Fruit fly (Drosophila melanogaster) whole organism, pupa: ENCODE results near the gene srw.

Experiments used
- CG10348 ChIP-seq: fragments of 200-800 bp; sonication (Bioruptor generic); IDR thresholded peaks from 2 replicates; pipeline ENCODE4 v1.3.6; 2022; ENCODE audit warnings: missing biosample characterization, missing genetic modification characterization
- CG12605 ChIP-seq: fragments of 200-800 bp; sonication (Bioruptor generic); IDR thresholded peaks from 2 replicates; pipeline ENCODE4 v1.3.6; 2022; ENCODE audit warnings: missing biosample characterization, missing genetic modification characterization
- CG13204 ChIP-seq: fragments of 200-800 bp; sonication (Bioruptor generic); optimal IDR thresholded peaks from 2 replicates; lab custom pipeline; 2018; ENCODE audit warnings: missing biosample characterization, mild to moderate bottlenecking, missing genetic modification characterization, moderate library complexity
- CG14655 ChIP-seq: fragments of 200-800 bp; sonication (Bioruptor generic); optimal IDR thresholded peaks from 3 replicates; lab custom pipeline; 2017; ENCODE audit warnings: mild to moderate bottlenecking, missing biosample characterization, missing genetic modification reagents, missing genetic modification characterization
- CG15710 ChIP-seq: fragments of 200-800 bp; sonication (Bioruptor generic); optimal IDR thresholded peaks from 2 replicates; lab custom pipeline; 2018; ENCODE audit warnings: missing biosample characterization, mild to moderate bottlenecking, missing genetic modification characterization, moderate library complexity
- CG17806 ChIP-seq: fragments of 200-800 bp; sonication (Bioruptor generic); optimal IDR thresholded peaks from 2 replicates; lab custom pipeline; 2018; ENCODE audit warnings: missing biosample characterization, mild to moderate bottlenecking, missing genetic modification characterization, moderate library complexity
- CG32121 ChIP-seq: fragments of 200-800 bp; sonication (Bioruptor generic); IDR thresholded peaks from 2 replicates; pipeline ENCODE4 v1.3.6; 2022; ENCODE audit warnings: missing biosample characterization, missing genetic modification characterization
- CG34367 ChIP-seq: fragments of 200-800 bp; sonication (Bioruptor generic); optimal IDR thresholded peaks from 2 replicates; lab custom pipeline; 2018; ENCODE audit warnings: missing biosample characterization, mild to moderate bottlenecking, missing genetic modification characterization
- CG4496 ChIP-seq: fragments of 200-800 bp; sonication (Bioruptor generic); IDR thresholded peaks from 3 replicates; pipeline ENCODE4 v1.3.6; 2022; ENCODE audit warnings: missing biosample characterization, missing genetic modification characterization
- CG8159 ChIP-seq: fragments of 200-800 bp; sonication (Bioruptor generic); optimal IDR thresholded peaks from 3 replicates; lab custom pipeline; 2018; ENCODE audit warnings: missing biosample characterization, mild to moderate bottlenecking, missing genetic modification characterization, moderate library complexity
- CG8301 ChIP-seq: fragments of 200-800 bp; sonication (Bioruptor generic); optimal IDR thresholded peaks from 2 replicates; lab custom pipeline; 2018; ENCODE audit warnings: missing biosample characterization, mild to moderate bottlenecking, missing genetic modification characterization
- CG9948 ChIP-seq: fragments of 200-800 bp; sonication (Bioruptor generic); optimal IDR thresholded peaks from 2 replicates; lab custom pipeline; 2018; ENCODE audit warnings: missing biosample characterization, mild to moderate bottlenecking, missing genetic modification characterization, moderate library complexity
- D1 ChIP-seq: fragments of 200-800 bp; sonication (Bioruptor generic); optimal IDR thresholded peaks from 2 replicates; lab custom pipeline; 2018; ENCODE audit warnings: missing biosample characterization, mild to moderate bottlenecking, missing genetic modification characterization, moderate library complexity
- EcR ChIP-seq: fragments of 200-800 bp; sonication (Bioruptor generic); optimal IDR thresholded peaks from 3 replicates; lab custom pipeline; 2019; ENCODE audit warnings: missing biosample characterization, missing genetic modification characterization, mild to moderate bottlenecking, moderate library complexity, missing genetic modification reagents
- Ets98B ChIP-seq: fragments of 200-800 bp; sonication (Bioruptor generic); IDR thresholded peaks from 2 replicates; pipeline ENCODE4 v1.3.6; 2022; ENCODE audit warnings: missing biosample characterization, missing genetic modification characterization
- Pif1A ChIP-seq: fragments of 200-800 bp; sonication (Bioruptor generic); optimal IDR thresholded peaks from 3 replicates; lab custom pipeline; 2016; ENCODE audit warnings: missing biosample characterization, missing genetic modification characterization
- Pif1B ChIP-seq: fragments of 200-800 bp; sonication (Bioruptor generic); optimal IDR thresholded peaks from 3 replicates; lab custom pipeline; 2016; ENCODE audit warnings: missing biosample characterization, missing genetic modification characterization
- Snoo ChIP-seq: fragments of 200-800 bp; sonication (Bioruptor generic); optimal IDR thresholded peaks from 3 replicates; lab custom pipeline; 2017; ENCODE audit warnings: missing biosample characterization, mild to moderate bottlenecking, missing genetic modification characterization, inconsistent platforms
- fd96Ca ChIP-seq: fragments of 200-800 bp; sonication (Bioruptor generic); IDR thresholded peaks from 3 replicates; pipeline ENCODE4 v1.3.6; 2022; ENCODE audit warnings: missing biosample characterization, missing genetic modification characterization
- gl ChIP-seq: fragments of 200-800 bp; sonication (Bioruptor generic); optimal IDR thresholded peaks from 2 replicates; lab custom pipeline; 2018; ENCODE audit warnings: missing biosample characterization, mild to moderate bottlenecking, missing genetic modification characterization
- rn ChIP-seq: fragments of 200-800 bp; sonication (Bioruptor generic); IDR thresholded peaks from 2 replicates; pipeline ENCODE4 v1.3.6; 2022; ENCODE audit warnings: missing biosample characterization, missing genetic modification characterization

srw gene

DNA sequence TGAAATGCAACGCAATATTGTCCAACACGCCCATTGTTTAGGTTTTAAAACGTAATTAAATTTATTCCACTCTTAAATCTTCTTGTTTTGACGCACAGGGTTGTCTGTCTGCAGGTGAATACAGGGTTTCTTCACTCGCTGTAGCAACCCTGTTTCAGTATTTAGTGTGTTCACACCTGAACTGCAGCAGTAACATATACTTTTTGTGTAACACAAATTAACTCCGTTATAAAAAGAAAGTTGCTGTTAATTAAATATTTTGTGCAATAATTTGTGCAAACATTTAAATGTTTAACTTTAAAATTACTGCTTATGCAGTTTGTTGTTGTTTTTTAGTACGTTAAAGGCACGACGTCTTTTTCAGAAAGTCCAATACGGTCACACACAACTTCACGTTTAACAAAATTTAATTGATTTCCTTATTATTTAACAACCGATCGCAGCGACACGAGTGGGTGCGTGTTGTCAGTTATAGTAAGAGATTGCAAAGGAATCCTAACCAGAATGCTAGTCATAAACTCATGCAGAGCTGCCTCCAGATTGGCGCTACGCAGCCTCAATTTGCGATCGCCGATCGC lies 8.9 kb upstream of the srw start, which contains the start of the genes CG15012 and Fdx2:
Gene CG15012 (minus strand): TSS at position 127 of the 578 bp plus-strand sequence.
Gene Fdx2 (plus strand): TSS at position 363 of the 578 bp plus-strand sequence.
- TF ChIP-seq rn (GFP tag; lab: Robert Waterston, UW) (no peak), Pif1B (GFP tag; lab: Kevin White, UChicago) (no peak), CG17806 (tag; lab: Kevin White, UChicago) (peak; percentile 7), CG15710 (tag; lab: Kevin White, UChicago) (peak; percentile 16), D1 (tag; lab: Kevin White, UChicago) (no peak), gl (no peak), CG12605 (GFP tag; lab: Robert Waterston, UW) (no peak), Ets98B (GFP tag; lab: Robert Waterston, UW) (no peak)

dm6 chr3L:4288591-4289056 lies 5.3 kb upstream of the srw start, which contains the start of gene Hexo1:
Gene Hexo1, plus strand, starts transcription at chr3L:4288641.
- peak; percentile 55 for TF ChIP-seq CG8301 (tag; lab: Kevin White, UChicago)
- TF ChIP-seq gl, result peak; percentile 40
- peak; percentile 68 for TF ChIP-seq CG8159 (tag; lab: Kevin White, UChicago)
- TF ChIP-seq CG9948 (tag; lab: Kevin White, UChicago), result peak; percentile 44
- peak; percentile 58; the same call in 1 of the 2 replicates for TF ChIP-seq CG12605 (GFP tag; lab: Robert Waterston, UW)
- TF ChIP-seq D1 (tag; lab: Kevin White, UChicago), result no peak
- no peak for TF ChIP-seq fd96Ca (GFP tag; lab: Robert Waterston, UW)
- TF ChIP-seq Snoo (tag; lab: Kevin White, UChicago), result peak; percentile 65
- TF ChIP-seq rn (GFP tag; lab: Robert Waterston, UW), result no peak
- no peak for TF ChIP-seq Pif1A (GFP tag; lab: Kevin White, UChicago)
- TF ChIP-seq Pif1B (GFP tag; lab: Kevin White, UChicago), result no peak
- TF ChIP-seq CG13204 (GFP tag; lab: Kevin White, UChicago), result no peak
- TF ChIP-seq CG14655 (GFP tag; lab: Kevin White, UChicago), result no peak
- 0 out of 3 replicates have a peak, but pooled peaks have one; percentile 30 for TF ChIP-seq CG4496 (GFP tag; lab: Robert Waterston, UW)
- peak; percentile 65 for TF ChIP-seq CG15710 (tag; lab: Kevin White, UChicago)
- TF ChIP-seq CG10348 (GFP tag; lab: Robert Waterston, UW), result no peak
- TF ChIP-seq Ets98B (GFP tag; lab: Robert Waterston, UW), result peak; percentile 52
- TF ChIP-seq CG32121 (GFP tag; lab: Robert Waterston, UW), result peak; percentile 38; the same call in 1 of the 2 replicates
- peak; percentile 49 for TF ChIP-seq CG17806 (tag; lab: Kevin White, UChicago)
- peak; percentile 53 for TF ChIP-seq CG34367
- TF ChIP-seq EcR (GFP tag; lab: Kevin White, UChicago), result peak; percentile 95
- TF ChIP-seq, all 21 proteins: peak for 13

- TF ChIP-seq CG32121 (GFP tag; lab: Robert Waterston, UW), result peak; percentile 14; the same call in 1 of the 2 replicates
- no peak for TF ChIP-seq Pif1A (GFP tag; lab: Kevin White, UChicago)
- TF ChIP-seq fd96Ca (GFP tag; lab: Robert Waterston, UW), result no peak
- TF ChIP-seq D1 (tag; lab: Kevin White, UChicago), result no peak
- no peak for TF ChIP-seq Pif1B (GFP tag; lab: Kevin White, UChicago)
- no peak for TF ChIP-seq CG15710 (tag; lab: Kevin White, UChicago)
- no peak for TF ChIP-seq Snoo (tag; lab: Kevin White, UChicago)
- TF ChIP-seq CG10348 (GFP tag; lab: Robert Waterston, UW), result no peak
- no peak for TF ChIP-seq rn (GFP tag; lab: Robert Waterston, UW)
- peak; percentile 65 for TF ChIP-seq Ets98B (GFP tag; lab: Robert Waterston, UW)
- no peak for TF ChIP-seq gl
- no peak for TF ChIP-seq CG8159 (tag; lab: Kevin White, UChicago)
- peak; percentile 53 for TF ChIP-seq EcR (GFP tag; lab: Kevin White, UChicago)
- no peak for TF ChIP-seq CG13204 (GFP tag; lab: Kevin White, UChicago)
- TF ChIP-seq CG8301 (tag; lab: Kevin White, UChicago), result no peak
- TF ChIP-seq CG4496 (GFP tag; lab: Robert Waterston, UW), result 0 out of 3 replicates have a peak, but pooled peaks have one; percentile 29
- TF ChIP-seq CG17806 (tag; lab: Kevin White, UChicago), result peak; percentile 25
- no peak for TF ChIP-seq CG9948 (tag; lab: Kevin White, UChicago)
- no peak for TF ChIP-seq CG12605 (GFP tag; lab: Robert Waterston, UW)
- no peak for TF ChIP-seq CG14655 (GFP tag; lab: Kevin White, UChicago)
- TF ChIP-seq CG34367, result no peak
Measured at dm6 chr3L:4286784-4287183, 3.5 kb upstream of the srw start, which contains the start of gene TfIIEbeta. Gene TfIIEbeta, plus strand, starts transcription at chr3L:4287038.

DNA sequence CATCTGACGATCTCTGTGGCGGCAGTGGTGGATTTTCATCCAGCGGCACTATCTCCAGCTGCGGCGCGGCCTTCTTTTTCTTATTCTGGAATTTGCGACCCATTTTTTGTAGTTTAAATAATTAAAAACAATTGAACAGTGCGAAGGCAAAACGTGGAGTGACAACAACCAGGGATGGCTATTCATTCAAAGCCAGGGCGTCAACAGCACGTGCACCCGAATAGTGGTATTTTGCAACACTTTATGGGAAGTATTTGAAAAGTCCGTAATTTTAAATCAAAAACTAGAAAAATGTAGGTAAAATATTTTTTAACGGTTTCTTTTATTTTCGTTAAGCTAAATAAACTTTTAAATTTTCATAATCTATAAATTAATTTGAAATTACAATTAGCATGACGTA lies 651 bp downstream of the srw start, which contains the start of gene CG11583:
Gene CG11583 (minus strand): TSS at position 191 of the 400 bp plus-strand sequence.
- TF ChIP-seq CG4496 (GFP tag; lab: Robert Waterston, UW) (0 out of 3 replicates have a peak, but pooled peaks have one; percentile 31), CG9948 (tag; lab: Kevin White, UChicago) (no peak)

dm6 chr3L:4277796-4278195 lies 5.5 kb downstream of the srw start, which contains the start of gene Ctl1:
Gene Ctl1, plus strand, starts transcription at chr3L:4277962.
- TF ChIP-seq Pif1B (GFP tag; lab: Kevin White, UChicago), result no peak
- no peak for TF ChIP-seq rn (GFP tag; lab: Robert Waterston, UW)
- no peak for TF ChIP-seq CG8159 (tag; lab: Kevin White, UChicago)
- TF ChIP-seq EcR (GFP tag; lab: Kevin White, UChicago), result no peak
- TF ChIP-seq D1 (tag; lab: Kevin White, UChicago), result no peak
- no peak for TF ChIP-seq fd96Ca (GFP tag; lab: Robert Waterston, UW)
- no peak for TF ChIP-seq CG4496 (GFP tag; lab: Robert Waterston, UW)
- TF ChIP-seq gl, result no peak
